Worm (Caenorhabditis elegans) whole organism, young adult: ENCODE measurements around the gene BE10.5.

ENCODE experiments used
- C17E4.6 ChIP-seq: fragments of 200-800 bp; sonication (Bioruptor generic); IDR thresholded peaks from 2 replicates; pipeline ENCODE4 v1.3.6; 2022; ENCODE audit warnings: missing genetic modification reagents, missing genetic modification characterization, missing compliant biosample characterization
- F33H1.4 ChIP-seq: fragments of 200-800 bp; sonication (Bioruptor generic); IDR thresholded peaks from 2 replicates; pipeline ENCODE4 v1.3.6; 2022; ENCODE audit warnings: missing genetic modification reagents, missing genetic modification characterization, missing compliant biosample characterization
- F52B5.7 ChIP-seq: sonication (generic microtip); optimal IDR thresholded peaks from 2 replicates; lab custom pipeline; 2016; ENCODE audit warnings: mild to moderate bottlenecking, missing genetic modification characterization, missing compliant biosample characterization
- Y53G8AR.9 ChIP-seq: fragments of 200-800 bp; sonication (Bioruptor generic); conservative IDR thresholded peaks from 2 replicates; pipeline ENCODE4 v1.3.6; 2022; ENCODE audit warnings: missing genetic modification reagents, missing genetic modification characterization, missing compliant biosample characterization
- ceh-40 ChIP-seq: fragments of 200-800 bp; sonication (Bioruptor generic); IDR thresholded peaks from 2 replicates; pipeline ENCODE4 v1.3.6; 2022; ENCODE audit warnings: missing genetic modification characterization, missing compliant biosample characterization
- ekl-4 ChIP-seq: fragments of 200-800 bp; sonication (Bioruptor generic); IDR thresholded peaks from 2 replicates; pipeline ENCODE4 v1.3.6; 2022; ENCODE audit warnings: missing genetic modification reagents, missing genetic modification characterization, missing compliant biosample characterization
- ets-4 ChIP-seq: fragments of 200-800 bp; sonication (Bioruptor generic); optimal IDR thresholded peaks from 2 replicates; lab custom pipeline; 2018; ENCODE audit warnings: mild to moderate bottlenecking, missing genetic modification characterization, missing compliant biosample characterization
- gei-17 ChIP-seq: fragments of 200-800 bp; sonication (Bioruptor generic); optimal IDR thresholded peaks from 2 replicates; lab custom pipeline; 2018; ENCODE audit warnings: mild to moderate bottlenecking, missing genetic modification characterization, missing compliant biosample characterization
- him-1 ChIP-seq: sonication (generic microtip); optimal IDR thresholded peaks from 2 replicates; lab custom pipeline; 2016; ENCODE audit warnings: missing genotype, missing genetic modification reagents, missing genetic modification characterization, missing compliant biosample characterization
- lin-35 ChIP-seq, 3 experiments: fragments of 150-350 bp in 2 of 3; sonication (generic microtip) in 1 of 3; optimal IDR thresholded peaks; 2 replicates each; lab custom pipeline; 2014 to 2018; ENCODE audit warnings: missing biosample characterization in 3 of 3, missing genetic modification characterization in 3 of 3, missing genetic modification reagents in 3 of 3
- lin-54 ChIP-seq: fragments of 200-800 bp; sonication (Bioruptor generic); optimal IDR thresholded peaks from 2 replicates; lab custom pipeline; 2018; ENCODE audit warnings: mild to moderate bottlenecking, missing genetic modification characterization, missing compliant biosample characterization
- mxl-1 ChIP-seq: sonication (generic microtip); optimal IDR thresholded peaks from 2 replicates; lab custom pipeline; 2016; ENCODE audit warnings: missing genetic modification characterization, missing compliant biosample characterization
- nfya-1 ChIP-seq: sonication (generic microtip); optimal IDR thresholded peaks from 2 replicates; lab custom pipeline; 2017; ENCODE audit warnings: antibody characterized with exemption, missing compliant biosample characterization, missing genetic modification characterization, borderline replicate concordance; ENCODE audit not compliant: insufficient read depth
- ztf-28 ChIP-seq: fragments of 200-800 bp; sonication (Bioruptor generic); IDR thresholded peaks from 2 replicates; pipeline ENCODE4 v1.3.6; 2022; ENCODE audit warnings: missing genetic modification reagents, missing genetic modification characterization, missing compliant biosample characterization

ce11 chrIII:12842858-12843257, 36.2 kb upstream of the BE10.5 start:
- TF ChIP-seq ets-4 (GFP tag; lab: Kevin White, UChicago), result no peak
- no peak for TF ChIP-seq gei-17
- no peak for TF ChIP-seq ztf-28 (GFP tag; lab: Robert Waterston, UW)
- TF ChIP-seq him-1, result no peak
- no peak for TF ChIP-seq F33H1.4 (GFP tag; lab: Robert Waterston, UW)
- TF ChIP-seq ekl-4, result no peak
- TF ChIP-seq mxl-1, result no peak
- TF ChIP-seq lin-54 (GFP tag; lab: Kevin White, UChicago), result no peak
- no peak for TF ChIP-seq lin-35 (GFP tag; optimal IDR thresholded peaks at IDR 0.05; lab: Kevin White, UChicago)
- no peak for TF ChIP-seq nfya-1 (tag; lab: Kevin White, UChicago)
- no peak for TF ChIP-seq F52B5.7
- TF ChIP-seq ceh-40 (GFP tag; lab: Robert Waterston, UW), result no peak
- no peak for TF ChIP-seq C17E4.6
- no peak for TF ChIP-seq Y53G8AR.9 (GFP tag; lab: Robert Waterston, UW)
